Worm (Caenorhabditis elegans) whole organism, midembryonic: Measurements from ENCODE around the gene apc-2.

Experiments
- T22C8.4 ChIP-seq: fragments of 200-800 bp; sonication (Bioruptor generic); IDR thresholded peaks from 2 replicates; pipeline ENCODE4 v1.3.6; 2022; ENCODE audit warnings: missing genetic modification characterization, missing compliant biosample characterization
- flt-1 ChIP-seq: fragments of 200-800 bp; sonication (Bioruptor generic); IDR thresholded peaks from 2 replicates; pipeline ENCODE4 v1.3.6; 2022; ENCODE audit warnings: missing genetic modification characterization, missing compliant biosample characterization
- med-1 ChIP-seq: sonication (generic microtip); optimal IDR thresholded peaks from 2 replicates; lab custom pipeline; 2017; ENCODE audit warnings: missing genetic modification characterization, mild to moderate bottlenecking, missing compliant biosample characterization, antibody characterized with exemption, missing genetic modification reagents; ENCODE audit not compliant: insufficient read depth
- ref-1 ChIP-seq: fragments of 200-800 bp; sonication (Bioruptor generic); conservative IDR thresholded peaks from 2 replicates; pipeline ENCODE4 v1.3.6; 2022; ENCODE audit warnings: missing genetic modification reagents, missing genetic modification characterization, missing compliant biosample characterization
- tab-1 ChIP-seq: fragments of 200-800 bp; sonication (Bioruptor generic); IDR thresholded peaks from 2 replicates; pipeline ENCODE4 v1.3.6; 2022; ENCODE audit warnings: missing genetic modification characterization, missing compliant biosample characterization
- ztf-23 ChIP-seq: fragments of 200-800 bp; sonication (Bioruptor generic); IDR thresholded peaks from 2 replicates; pipeline ENCODE4 v1.3.6; 2022; ENCODE audit warnings: missing genetic modification reagents, missing genetic modification characterization, missing compliant biosample characterization

- no peak for TF ChIP-seq ref-1 (GFP tag; lab: Robert Waterston, UW)
- no peak for TF ChIP-seq T22C8.4
- no peak for TF ChIP-seq flt-1 (GFP tag; lab: Robert Waterston, UW)
- TF ChIP-seq tab-1 (GFP tag; lab: Robert Waterston, UW), result no peak
- TF ChIP-seq ztf-23 (GFP tag; lab: Robert Waterston, UW), result no peak
- TF ChIP-seq med-1 (GFP tag; lab: Kevin White, UChicago), result no peak
These were observed 28.6 kb upstream of the apc-2 start for ce11 chrIII:8051838-8052237.
